Fruit fly (Drosophila melanogaster) whole organism, embryonic: ENCODE data around the gene eIF3d1.

Experiments used
- Ada2b ChIP-seq: fragments of 200-800 bp; sonication (Bioruptor generic); IDR thresholded peaks from 2 replicates; pipeline ENCODE4 v1.3.6; 2022; ENCODE audit warnings: missing biosample characterization, missing genetic modification characterization
- Adf1 ChIP-seq: fragments of 200-800 bp; sonication (Bioruptor generic); IDR thresholded peaks from 2 replicates; pipeline ENCODE4 v1.3.6; 2022; ENCODE audit warnings: missing biosample characterization, missing genetic modification characterization
- Asciz ChIP-seq: fragments of 200-800 bp; sonication (Bioruptor generic); optimal IDR thresholded peaks from 2 replicates; lab custom pipeline; 2017; ENCODE audit warnings: missing biosample characterization, mild to moderate bottlenecking, missing genetic modification characterization, missing genetic modification reagents
- B-H1 ChIP-seq: fragments of 200-800 bp; sonication (Bioruptor generic); IDR thresholded peaks from 3 replicates; pipeline ENCODE4 v1.3.6; 2022; ENCODE audit warnings: missing biosample characterization, missing genetic modification characterization
- BEAF-32 ChIP-seq: fragments of 200-800 bp; sonication (Bioruptor generic); optimal IDR thresholded peaks from 3 replicates; lab custom pipeline; 2017; ENCODE audit warnings: missing biosample characterization, missing genetic modification characterization, mild to moderate bottlenecking, moderate library complexity, missing genetic modification reagents
- CG10543 ChIP-seq: fragments of 200-800 bp; sonication (Bioruptor generic); optimal IDR thresholded peaks from 3 replicates; lab custom pipeline; 2017; ENCODE audit warnings: missing biosample characterization, mild to moderate bottlenecking, missing genetic modification characterization, moderate library complexity
- CG11398 ChIP-seq: fragments of 200-800 bp; sonication (Bioruptor generic); optimal IDR thresholded peaks from 2 replicates; lab custom pipeline; 2016; ENCODE audit warnings: missing biosample characterization, missing genetic modification characterization
- CG1647 ChIP-seq: fragments of 200-800 bp; sonication (Bioruptor generic); optimal IDR thresholded peaks from 3 replicates; lab custom pipeline; 2016; ENCODE audit warnings: missing biosample characterization, missing genetic modification characterization
- CG17568 ChIP-seq: fragments of 200-800 bp; sonication (Bioruptor generic); optimal IDR thresholded peaks from 2 replicates; lab custom pipeline; 2018; ENCODE audit warnings: missing biosample characterization, mild to moderate bottlenecking, missing genetic modification characterization, moderate library complexity
- CG17802 ChIP-seq: fragments of 200-800 bp; sonication (Bioruptor generic); optimal IDR thresholded peaks from 2 replicates; lab custom pipeline; 2018; ENCODE audit warnings: missing biosample characterization, mild to moderate bottlenecking, missing genetic modification characterization, moderate library complexity
- CG18619 ChIP-seq: fragments of 200-800 bp; sonication (Bioruptor generic); optimal IDR thresholded peaks from 3 replicates; lab custom pipeline; 2017; ENCODE audit warnings: missing biosample characterization, mild to moderate bottlenecking, missing genetic modification characterization
- CG2678 ChIP-seq: fragments of 200-800 bp; sonication (Bioruptor generic); optimal IDR thresholded peaks from 3 replicates; lab custom pipeline; 2019; ENCODE audit warnings: missing biosample characterization, mild to moderate bottlenecking, missing genetic modification characterization, moderate library complexity
- CG4707 ChIP-seq: fragments of 200-800 bp; sonication (Bioruptor generic); optimal IDR thresholded peaks from 2 replicates; lab custom pipeline; 2018; ENCODE audit warnings: missing biosample characterization, mild to moderate bottlenecking, missing genetic modification characterization, moderate library complexity
- CG5953 ChIP-seq: fragments of 200-800 bp; sonication (Bioruptor generic); IDR thresholded peaks from 2 replicates; pipeline ENCODE4 v1.3.6; 2022; ENCODE audit warnings: missing biosample characterization, missing genetic modification characterization
- CG6765 ChIP-seq: fragments of 200-800 bp; sonication (Bioruptor generic); optimal IDR thresholded peaks from 3 replicates; lab custom pipeline; 2017; ENCODE audit warnings: missing biosample characterization, mild to moderate bottlenecking, missing genetic modification characterization
- CG7786 ChIP-seq: fragments of 200-800 bp; sonication (Bioruptor generic); optimal IDR thresholded peaks from 2 replicates; lab custom pipeline; 2016; ENCODE audit warnings: missing biosample characterization, missing genetic modification characterization
- CG7987 ChIP-seq: fragments of 200-800 bp; sonication (Bioruptor generic); optimal IDR thresholded peaks from 2 replicates; lab custom pipeline; 2018; ENCODE audit warnings: missing biosample characterization, mild to moderate bottlenecking, missing genetic modification characterization, moderate library complexity
- CG9797 ChIP-seq: fragments of 200-800 bp; sonication (Bioruptor generic); optimal IDR thresholded peaks from 3 replicates; lab custom pipeline; 2018; ENCODE audit warnings: missing biosample characterization, mild to moderate bottlenecking, missing genetic modification characterization
- CG9876 ChIP-seq: fragments of 200-800 bp; sonication (Bioruptor generic); optimal IDR thresholded peaks from 2 replicates; lab custom pipeline; 2016; ENCODE audit warnings: missing biosample characterization, missing genetic modification characterization
- Fer3 ChIP-seq: fragments of 200-800 bp; sonication (Bioruptor generic); optimal IDR thresholded peaks from 2 replicates; lab custom pipeline; 2018; ENCODE audit warnings: missing biosample characterization, mild to moderate bottlenecking, missing genetic modification characterization, moderate library complexity
- HLH3B ChIP-seq: fragments of 200-800 bp; sonication (Bioruptor generic); IDR thresholded peaks from 2 replicates; pipeline ENCODE4 v1.3.6; 2022; ENCODE audit warnings: missing biosample characterization, missing genetic modification characterization
- HLH4C ChIP-seq: fragments of 200-800 bp; sonication (Bioruptor generic); IDR thresholded peaks from 3 replicates; pipeline ENCODE4 v1.3.6; 2022; ENCODE audit warnings: missing biosample characterization, missing genetic modification characterization; ENCODE audit not compliant: partially characterized antibody
- Hr51 ChIP-seq, 2 experiments: fragments of 200-800 bp; sonication (Bioruptor generic); optimal IDR thresholded peaks; 2 replicates in 1 of 2; 3 replicates in 1 of 2; lab custom pipeline; 2016 to 2018; ENCODE audit warnings: missing biosample characterization in 2 of 2, missing genetic modification characterization in 2 of 2, mild to moderate bottlenecking in 1 of 2, moderate library complexity in 1 of 2
- Lpt ChIP-seq: fragments of >200 bp; optimal IDR thresholded peaks from 2 replicates; lab custom pipeline; 2018; ENCODE audit warnings: missing biosample characterization, missing genetic modification characterization
- Mad ChIP-seq: fragments of 200-800 bp; sonication (Bioruptor generic); optimal IDR thresholded peaks from 2 replicates; lab custom pipeline; 2016; ENCODE audit warnings: missing biosample characterization, missing genetic modification characterization
- Max ChIP-seq: fragments of 200-800 bp; sonication (Bioruptor generic); optimal IDR thresholded peaks from 2 replicates; lab custom pipeline; 2016; ENCODE audit warnings: missing biosample characterization, mild to moderate bottlenecking, missing genetic modification characterization
- Oaz ChIP-seq: fragments of 200-800 bp; sonication (Bioruptor generic); IDR thresholded peaks from 2 replicates; pipeline ENCODE4 v1.3.6; 2022; ENCODE audit warnings: missing biosample characterization, missing genetic modification characterization
- Sin3A ChIP-seq: fragments of >200 bp; optimal IDR thresholded peaks from 2 replicates; lab custom pipeline; 2018
- Sox102F ChIP-seq: fragments of 200-800 bp; sonication (Bioruptor generic); optimal IDR thresholded peaks from 2 replicates; lab custom pipeline; 2018; ENCODE audit warnings: missing biosample characterization, mild to moderate bottlenecking, missing genetic modification characterization, moderate library complexity
- ara ChIP-seq: fragments of 200-800 bp; sonication (Bioruptor generic); IDR thresholded peaks from 2 replicates; pipeline ENCODE4 v1.3.6; 2022; ENCODE audit warnings: missing biosample characterization, missing genetic modification characterization
- cas ChIP-seq: fragments of 200-800 bp; sonication (Bioruptor generic); IDR thresholded peaks from 2 replicates; pipeline ENCODE4 v1.3.6; 2022; ENCODE audit warnings: missing biosample characterization, missing genetic modification characterization
- cg ChIP-seq: fragments of 200-800 bp; sonication (Bioruptor generic); optimal IDR thresholded peaks from 3 replicates; lab custom pipeline; 2019; ENCODE audit warnings: missing biosample characterization, mild to moderate bottlenecking, missing genetic modification characterization, moderate library complexity
- corto ChIP-seq: fragments of 200-800 bp; sonication (Bioruptor generic); optimal IDR thresholded peaks from 2 replicates; lab custom pipeline; 2016; ENCODE audit warnings: missing biosample characterization, mild to moderate bottlenecking, missing genetic modification characterization, moderate library complexity
- cwo ChIP-seq: fragments of 200-800 bp; sonication (Bioruptor generic); optimal IDR thresholded peaks from 3 replicates; lab custom pipeline; 2017; ENCODE audit warnings: missing biosample characterization, missing genetic modification characterization, mild to moderate bottlenecking, moderate library complexity, missing genetic modification reagents
- fd102C ChIP-seq: fragments of 200-800 bp; sonication (Bioruptor generic); optimal IDR thresholded peaks from 2 replicates; lab custom pipeline; 2018; ENCODE audit warnings: missing biosample characterization, mild to moderate bottlenecking, missing genetic modification characterization, moderate library complexity
- fru ChIP-seq: fragments of >200 bp; optimal IDR thresholded peaks from 2 replicates; lab custom pipeline; 2017
- gfzf ChIP-seq: fragments of 200-800 bp; sonication (Bioruptor generic); optimal IDR thresholded peaks from 2 replicates; lab custom pipeline; 2016; ENCODE audit warnings: missing biosample characterization, mild to moderate bottlenecking, missing genetic modification characterization, moderate library complexity
- ind ChIP-seq: fragments of 200-800 bp; sonication (Bioruptor generic); optimal IDR thresholded peaks from 3 replicates; lab custom pipeline; 2016; ENCODE audit warnings: missing biosample characterization, missing genetic modification characterization
- jing ChIP-seq: fragments of 200-800 bp; sonication (Bioruptor generic); optimal IDR thresholded peaks from 2 replicates; lab custom pipeline; 2018; ENCODE audit warnings: missing biosample characterization, mild to moderate bottlenecking, missing genetic modification characterization
- klu ChIP-seq: fragments of 200-800 bp; sonication (Bioruptor generic); IDR thresholded peaks from 2 replicates; pipeline ENCODE4 v1.3.6; 2022; ENCODE audit warnings: missing biosample characterization, missing genetic modification characterization
- lbe ChIP-seq: fragments of 200-800 bp; sonication (Bioruptor generic); optimal IDR thresholded peaks from 2 replicates; lab custom pipeline; 2016; ENCODE audit warnings: missing biosample characterization, mild to moderate bottlenecking, missing genetic modification characterization
- pfk ChIP-seq: fragments of 200-800 bp; sonication (Bioruptor generic); optimal IDR thresholded peaks from 2 replicates; lab custom pipeline; 2018; ENCODE audit warnings: missing biosample characterization, mild to moderate bottlenecking, missing genetic modification characterization, moderate library complexity
- pum ChIP-seq: fragments of 200-800 bp; sonication (Bioruptor generic); optimal IDR thresholded peaks from 2 replicates; lab custom pipeline; 2016; ENCODE audit warnings: missing biosample characterization, missing genetic modification characterization
- pzg ChIP-seq: fragments of 200-800 bp; sonication (Bioruptor generic); optimal IDR thresholded peaks from 3 replicates; lab custom pipeline; 2018; ENCODE audit warnings: missing biosample characterization, mild to moderate bottlenecking, missing genetic modification characterization, moderate library complexity
- ranshi ChIP-seq: fragments of 200-800 bp; sonication (Bioruptor generic); IDR thresholded peaks from 2 replicates; pipeline ENCODE4 v1.3.6; 2022; ENCODE audit warnings: missing biosample characterization, missing genetic modification characterization
- sisA ChIP-seq: fragments of 200-800 bp; sonication (Bioruptor generic); IDR thresholded peaks from 2 replicates; pipeline ENCODE4 v1.3.6; 2022; ENCODE audit warnings: missing biosample characterization, missing genetic modification characterization
- slou ChIP-seq: fragments of 200-800 bp; sonication (Bioruptor generic); optimal IDR thresholded peaks from 3 replicates; lab custom pipeline; 2016; ENCODE audit warnings: missing biosample characterization, missing genetic modification characterization
- tap ChIP-seq: fragments of 200-800 bp; optimal IDR thresholded peaks from 3 replicates; lab custom pipeline; 2019; ENCODE audit warnings: missing biosample characterization, mild to moderate bottlenecking, missing genetic modification characterization, moderate library complexity
- yki ChIP-seq: fragments of >200 bp; optimal IDR thresholded peaks from 3 replicates; lab custom pipeline; 2018
- zf30C ChIP-seq: fragments of 200-800 bp; sonication (Bioruptor generic); optimal IDR thresholded peaks from 3 replicates; lab custom pipeline; 2018; ENCODE audit warnings: missing biosample characterization, mild to moderate bottlenecking, missing genetic modification characterization

eIF3d1 gene

DNA sequence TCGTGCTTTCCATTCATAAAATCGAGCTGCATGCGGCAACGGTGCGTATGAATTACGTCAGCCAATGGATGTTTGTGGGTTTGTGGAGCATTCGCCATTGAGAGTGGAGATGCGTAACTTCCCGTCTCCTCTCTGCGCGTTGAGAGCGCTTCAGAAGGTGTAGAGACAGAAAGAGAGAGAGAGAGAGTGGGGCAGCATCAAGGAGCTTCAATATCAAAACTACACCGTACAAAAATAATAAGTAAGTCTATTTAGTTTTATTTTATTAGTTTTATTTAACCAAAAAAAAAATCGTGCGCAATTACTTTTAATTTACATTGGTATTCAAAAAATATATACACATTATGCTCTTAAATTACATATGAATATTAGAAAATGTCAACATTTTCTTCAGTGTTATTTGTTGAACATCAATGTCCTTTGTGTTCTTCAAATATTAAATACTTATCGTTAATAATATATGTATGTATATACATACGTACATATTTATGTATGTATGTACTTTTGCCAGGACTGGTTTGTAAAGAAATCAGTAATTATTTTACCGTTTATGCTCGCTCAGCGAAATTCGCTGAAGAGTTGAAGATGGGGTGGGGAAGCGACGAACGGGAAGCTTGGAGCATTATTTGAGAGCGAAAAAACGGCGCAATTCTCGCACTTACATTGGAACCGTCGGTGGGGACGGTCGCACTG lies 43.0 kb downstream of the eIF3d1 start, which contains the start of gene CG10365 (continued):
- TF ChIP-seq HLH4C (GFP tag; lab: Robert Waterston, UW) (no peak), Adf1 (GFP tag; lab: Robert Waterston, UW) (peak; percentile 50), CG18619 (peak; percentile 79), BEAF-32 (no peak), Ada2b (GFP tag; lab: Robert Waterston, UW) (peak; percentile 88), sisA (GFP tag; lab: Robert Waterston, UW) (peak; percentile 76), Sin3A (lab: Kevin White, UChicago) (no peak), cwo (GFP tag; lab: Kevin White, UChicago) (peak; percentile 90), pfk (GFP tag; lab: Kevin White, UChicago) (no peak), CG9797 (GFP tag; lab: Kevin White, UChicago) (no peak), CG11398 (GFP tag; lab: Kevin White, UChicago) (no peak), Lpt (GFP tag; lab: Kevin White, UChicago) (no peak), ind (GFP tag; lab: Kevin White, UChicago) (peak; percentile 81), tap (tag; lab: Kevin White, UChicago) (peak; percentile 71), lbe (GFP tag; lab: Kevin White, UChicago) (peak; percentile 3), B-H1 (GFP tag; lab: Robert Waterston, UW) (peak; percentile 77), CG6765 (GFP tag; lab: Kevin White, UChicago) (peak; percentile 72), CG7786 (GFP tag; lab: Kevin White, UChicago) (no peak), CG17568 (GFP tag; lab: Kevin White, UChicago) (peak; percentile 55), pzg (GFP tag; lab: Kevin White, UChicago) (no peak), CG17802 (tag; lab: Kevin White, UChicago) (no peak), Fer3 (tag; lab: Kevin White, UChicago) (peak; percentile 92), Sox102F (GFP tag; lab: Kevin White, UChicago) (peak; percentile 93), CG7987 (GFP tag; lab: Kevin White, UChicago) (no peak), gfzf (GFP tag; lab: Kevin White, UChicago) (no peak), yki (lab: Kevin White, UChicago) (no peak), CG1647 (GFP tag; lab: Kevin White, UChicago) (no peak), Mad (no peak), zf30C (peak; percentile 59), corto (GFP tag; lab: Kevin White, UChicago) (peak; percentile 33), CG9876 (no peak), Asciz (peak; percentile 87), Max (GFP tag; lab: Kevin White, UChicago) (no peak), Hr51 (GFP tag; optimal IDR thresholded peaks at IDR 0.05; lab: Kevin White, UChicago) (peak in 1 of 2 experiments; percentile 97), Oaz (GFP tag; lab: Robert Waterston, UW) (peak; percentile 67), CG2678 (tag; lab: Kevin White, UChicago) (peak; percentile 96), jing (GFP tag; lab: Kevin White, UChicago) (no peak), fd102C (GFP tag; lab: Kevin White, UChicago) (no peak), fru (lab: Kevin White, UChicago) (no peak), CG5953 (GFP tag; lab: Robert Waterston, UW) (peak; percentile 63; the same call in 1 of the 2 replicates), cg (GFP tag; lab: Kevin White, UChicago) (no peak), CG10543 (peak; percentile 69), cas (GFP tag; lab: Robert Waterston, UW) (0 out of 2 replicates have a peak, but pooled peaks have one; percentile 50), klu (GFP tag; lab: Robert Waterston, UW) (peak; percentile 75), ranshi (GFP tag; lab: Robert Waterston, UW) (peak; percentile 88), CG4707 (GFP tag; lab: Kevin White, UChicago) (no peak), pum (GFP tag; lab: Kevin White, UChicago) (no peak), HLH3B (GFP tag; lab: Robert Waterston, UW) (peak; percentile 87), ara (GFP tag; lab: Robert Waterston, UW) (no peak), slou (peak; percentile 57)
